Fruit fly (Drosophila melanogaster) S2 (cell line): ENCODE measurements around the gene CG17376.

Experiments
- CG8478 ChIP-seq: fragments of >200 bp; optimal IDR thresholded peaks from 2 replicates; lab custom pipeline; 2018
- CTCF ChIP-seq, 2 experiments: fragments of >200 bp; optimal IDR thresholded peaks; 2 replicates each; lab custom pipeline; 2018

DNA sequence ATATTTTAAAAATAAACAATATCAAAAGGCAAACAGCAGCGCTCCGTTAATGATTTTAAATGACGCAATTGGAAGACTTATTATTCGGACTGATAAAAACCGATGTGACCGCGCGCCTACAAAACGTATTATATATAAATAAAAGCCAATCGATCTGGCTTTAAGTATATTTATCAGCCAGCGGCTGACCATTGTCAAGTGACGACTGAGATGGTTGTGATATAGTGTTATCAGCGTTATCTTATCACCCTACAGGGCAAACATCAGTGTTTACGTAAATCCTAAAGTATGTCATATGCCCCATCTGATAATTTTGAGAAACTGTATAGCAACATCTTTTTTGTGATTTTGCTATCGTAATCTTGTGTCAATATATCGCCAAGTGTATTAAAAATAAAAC is 11.3 kb downstream of the CG17376 start:
- no peak for TF ChIP-seq CG8478 (lab: Kevin White, UChicago)
- no peak for TF ChIP-seq CTCF (optimal IDR thresholded peaks at IDR 0.05; lab: Kevin White, UChicago)
